Fruit fly (Drosophila melanogaster) whole organism, pupa: Measurements from ENCODE around the gene sws.

Experiments
- CG15710 ChIP-seq: fragments of 200-800 bp; sonication (Bioruptor generic); optimal IDR thresholded peaks from 2 replicates; lab custom pipeline; 2018; ENCODE audit warnings: missing biosample characterization, mild to moderate bottlenecking, missing genetic modification characterization, moderate library complexity
- CG34367 ChIP-seq: fragments of 200-800 bp; sonication (Bioruptor generic); optimal IDR thresholded peaks from 2 replicates; lab custom pipeline; 2018; ENCODE audit warnings: missing biosample characterization, mild to moderate bottlenecking, missing genetic modification characterization
- CG8159 ChIP-seq: fragments of 200-800 bp; sonication (Bioruptor generic); optimal IDR thresholded peaks from 3 replicates; lab custom pipeline; 2018; ENCODE audit warnings: missing biosample characterization, mild to moderate bottlenecking, missing genetic modification characterization, moderate library complexity
- EcR ChIP-seq: fragments of 200-800 bp; sonication (Bioruptor generic); optimal IDR thresholded peaks from 3 replicates; lab custom pipeline; 2019; ENCODE audit warnings: missing biosample characterization, missing genetic modification characterization, mild to moderate bottlenecking, moderate library complexity, missing genetic modification reagents

DNA sequence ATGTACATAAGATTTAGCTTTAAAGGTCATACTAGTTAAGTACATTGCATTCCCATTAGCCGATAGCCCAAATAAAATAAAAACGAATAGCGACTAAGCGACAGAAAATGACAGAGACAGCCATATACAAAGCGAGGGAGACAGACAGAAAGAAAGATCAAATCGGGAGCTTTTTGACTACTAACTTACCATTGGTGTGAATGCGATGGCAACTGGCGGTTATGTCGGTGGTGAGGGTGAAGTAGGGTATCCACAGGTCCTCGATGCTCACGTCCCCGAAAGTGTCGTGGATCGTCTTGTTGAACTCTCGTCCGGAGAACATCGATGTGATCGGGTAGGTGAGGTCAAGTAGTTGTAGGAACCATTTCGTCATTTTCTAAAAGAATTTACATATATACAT is 7.0 kb downstream of the sws start:
- TF ChIP-seq CG8159 (no peak), EcR (GFP tag; lab: Kevin White, UChicago) (no peak), CG15710 (tag; lab: Kevin White, UChicago) (no peak), CG34367 (tag; lab: Kevin White, UChicago) (no peak)
